Worm (Caenorhabditis elegans) whole organism, early embryonic: ENCODE data around the gene pgl-3.

ENCODE experiments used
- aly-1 ChIP-seq: sonication (generic microtip); optimal IDR thresholded peaks from 2 replicates; lab custom pipeline; 2016; ENCODE audit warnings: missing genetic modification characterization, missing compliant biosample characterization
- ama-1 ChIP-seq: fragments of 150-350 bp; optimal IDR thresholded peaks from 2 replicates; lab custom pipeline; 2014
- ceh-36 ChIP-seq: sonication (generic microtip); optimal IDR thresholded peaks from 2 replicates; lab custom pipeline; 2016; ENCODE audit warnings: missing genetic modification characterization, inconsistent platforms, missing compliant biosample characterization
- ets-7 ChIP-seq: sonication (generic microtip); optimal IDR thresholded peaks from 2 replicates; lab custom pipeline; 2016; ENCODE audit warnings: missing genotype, missing genetic modification characterization, missing compliant biosample characterization
- flt-1 ChIP-seq: fragments of 200-800 bp; sonication (Bioruptor generic); IDR thresholded peaks from 2 replicates; pipeline ENCODE4 v1.3.6; 2022; ENCODE audit warnings: missing genetic modification characterization, missing compliant biosample characterization
- hnd-1 ChIP-seq: sonication (generic microtip); optimal IDR thresholded peaks from 2 replicates; lab custom pipeline; 2016; ENCODE audit warnings: missing genetic modification characterization, missing compliant biosample characterization
- tra-4 ChIP-seq: sonication (generic microtip); optimal IDR thresholded peaks from 2 replicates; lab custom pipeline; 2017; ENCODE audit warnings: missing genetic modification characterization, missing compliant biosample characterization

DNA sequence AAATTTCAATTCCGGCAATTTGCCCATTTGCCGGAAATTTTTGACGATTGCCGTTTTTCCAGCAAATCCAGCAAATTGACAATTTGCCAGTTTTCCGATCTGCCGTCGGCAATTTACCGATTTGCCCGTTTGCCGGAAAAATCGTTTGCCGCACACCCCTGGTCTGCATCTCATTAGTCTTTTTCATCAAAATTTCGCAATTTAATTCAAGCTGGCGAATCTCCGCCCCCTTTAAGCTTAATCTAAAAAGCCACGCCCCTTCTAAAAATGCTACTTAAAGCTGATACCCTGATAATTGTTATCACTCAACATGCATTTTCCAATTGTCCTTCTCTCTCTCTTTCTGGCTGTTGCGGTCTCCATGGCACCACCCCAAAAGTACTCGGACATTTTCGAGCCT, 27.5 kb downstream of the pgl-3 start, which contains the start of gene Y60C6A.1:
- TF ChIP-seq aly-1 (tag; lab: Kevin White, UChicago) (no peak), ama-1 (lab: Kevin White, UChicago) (no peak), ceh-36 (tag; lab: Kevin White, UChicago) (no peak), hnd-1 (tag; lab: Kevin White, UChicago) (no peak), tra-4 (tag; lab: Kevin White, UChicago) (no peak), ets-7 (no peak), flt-1 (GFP tag; lab: Robert Waterston, UW) (no peak)
